Worm (Caenorhabditis elegans) whole organism, young adult: ENCODE data around the gene C33G8.13.

ENCODE experiments used
- B0035.1 ChIP-seq: sonication (generic microtip); optimal IDR thresholded peaks from 2 replicates; lab custom pipeline; 2016; ENCODE audit warnings: missing genetic modification characterization, mild to moderate bottlenecking, missing compliant biosample characterization, missing genotype, missing genetic modification reagents
- D2030.7 ChIP-seq: fragments of 200-800 bp; sonication (Bioruptor generic); IDR thresholded peaks from 2 replicates; pipeline ENCODE4 v1.3.6; 2022; ENCODE audit warnings: missing genetic modification reagents, missing genetic modification characterization, missing compliant biosample characterization
- F10E7.11 ChIP-seq: sonication (generic microtip); optimal IDR thresholded peaks from 2 replicates; lab custom pipeline; 2017; ENCODE audit warnings: mild to moderate bottlenecking, missing genetic modification characterization, moderate library complexity, missing compliant biosample characterization
- F52B5.7 ChIP-seq: sonication (generic microtip); optimal IDR thresholded peaks from 2 replicates; lab custom pipeline; 2016; ENCODE audit warnings: mild to moderate bottlenecking, missing genetic modification characterization, missing compliant biosample characterization
- T26A5.8 ChIP-seq: sonication (generic microtip); optimal IDR thresholded peaks from 2 replicates; lab custom pipeline; 2016; ENCODE audit warnings: missing genetic modification characterization, missing compliant biosample characterization
- Y79H2A.3 ChIP-seq: fragments of 200-800 bp; sonication (Bioruptor generic); conservative IDR thresholded peaks from 2 replicates; pipeline ENCODE4 v1.3.6; 2022; ENCODE audit warnings: missing genetic modification reagents, missing genetic modification characterization, missing compliant biosample characterization
- ZK185.1 ChIP-seq: sonication (generic microtip); optimal IDR thresholded peaks from 2 replicates; lab custom pipeline; 2016; ENCODE audit warnings: mild to moderate bottlenecking, missing genetic modification characterization, missing compliant biosample characterization; ENCODE audit not compliant: poor library complexity, severe bottlenecking
- ama-1 ChIP-seq, 3 experiments: fragments of 150-350 bp in 1 of 3; sonication (generic microtip) in 2 of 3; optimal IDR thresholded peaks; 2 replicates each; lab custom pipeline; 2014 to 2018; ENCODE audit warnings: missing biosample characterization in 2 of 3, missing genetic modification characterization in 2 of 3, missing genetic modification reagents in 2 of 3
- aptf-2 ChIP-seq: fragments of 200-800 bp; sonication (Bioruptor generic); conservative IDR thresholded peaks from 2 replicates; pipeline ENCODE4 v1.3.6; 2022; ENCODE audit warnings: missing genetic modification reagents, missing genetic modification characterization, missing compliant biosample characterization
- aptf-3 ChIP-seq: fragments of 200-800 bp; sonication (Bioruptor generic); IDR thresholded peaks from 2 replicates; pipeline ENCODE4 v1.3.6; 2022; ENCODE audit warnings: missing genetic modification characterization, missing compliant biosample characterization
- atf-7 ChIP-seq: sonication (generic microtip); optimal IDR thresholded peaks from 2 replicates; lab custom pipeline; 2017; ENCODE audit warnings: mild to moderate bottlenecking, missing genetic modification characterization, missing compliant biosample characterization
- attf-3 ChIP-seq: fragments of 200-800 bp; sonication (Bioruptor generic); conservative IDR thresholded peaks from 2 replicates; pipeline ENCODE4 v1.3.6; 2022; ENCODE audit warnings: missing genetic modification reagents, missing genetic modification characterization, missing compliant biosample characterization
- attf-5 ChIP-seq: fragments of 200-800 bp; sonication (Bioruptor generic); optimal IDR thresholded peaks from 2 replicates; lab custom pipeline; 2018; ENCODE audit warnings: mild to moderate bottlenecking, missing genetic modification characterization, missing compliant biosample characterization
- ceh-100 ChIP-seq: fragments of 200-800 bp; sonication (Bioruptor generic); IDR thresholded peaks from 2 replicates; pipeline ENCODE4 v1.3.6; 2022; ENCODE audit warnings: missing genetic modification reagents, missing genetic modification characterization, missing compliant biosample characterization
- ceh-40 ChIP-seq: fragments of 200-800 bp; sonication (Bioruptor generic); IDR thresholded peaks from 2 replicates; pipeline ENCODE4 v1.3.6; 2022; ENCODE audit warnings: missing genetic modification characterization, missing compliant biosample characterization
- ceh-79 ChIP-seq: sonication (generic microtip); optimal IDR thresholded peaks from 2 replicates; lab custom pipeline; 2017; ENCODE audit warnings: mild to moderate bottlenecking, missing genetic modification characterization, missing compliant biosample characterization
- ceh-91 ChIP-seq: fragments of 200-800 bp; sonication (Bioruptor generic); IDR thresholded peaks from 2 replicates; pipeline ENCODE4 v1.3.6; 2022; ENCODE audit warnings: missing genetic modification reagents, missing genetic modification characterization, missing compliant biosample characterization
- dpff-1 ChIP-seq: sonication (generic microtip); optimal IDR thresholded peaks from 2 replicates; lab custom pipeline; 2017; ENCODE audit warnings: mild to moderate bottlenecking, missing genetic modification characterization, missing compliant biosample characterization
- efl-1 ChIP-seq: fragments of 150-350 bp; optimal IDR thresholded peaks from 2 replicates; lab custom pipeline; 2014; ENCODE audit warnings: missing biosample characterization, missing genetic modification reagents, missing genetic modification characterization
- gei-17 ChIP-seq: fragments of 200-800 bp; sonication (Bioruptor generic); optimal IDR thresholded peaks from 2 replicates; lab custom pipeline; 2018; ENCODE audit warnings: mild to moderate bottlenecking, missing genetic modification characterization, missing compliant biosample characterization
- hlh-12 ChIP-seq: sonication (generic microtip); optimal IDR thresholded peaks from 2 replicates; lab custom pipeline; 2016; ENCODE audit warnings: missing genetic modification characterization, missing compliant biosample characterization
- hmg-1.2 ChIP-seq: fragments of 200-800 bp; sonication (Bioruptor generic); IDR thresholded peaks from 2 replicates; pipeline ENCODE4 v1.3.6; 2022; ENCODE audit warnings: missing genetic modification reagents, missing genetic modification characterization, missing compliant biosample characterization
- hrde-1 ChIP-seq: sonication (generic microtip); optimal IDR thresholded peaks from 2 replicates; lab custom pipeline; 2016; ENCODE audit warnings: missing genetic modification characterization, mild to moderate bottlenecking, missing compliant biosample characterization, moderate library complexity, missing genotype, missing genetic modification reagents, borderline replicate concordance
- hsf-1 ChIP-seq: fragments of 200-800 bp; sonication (Bioruptor generic); IDR thresholded peaks from 2 replicates; pipeline ENCODE4 v1.3.6; 2022; ENCODE audit warnings: missing genetic modification reagents, missing genetic modification characterization, missing compliant biosample characterization
- let-526 ChIP-seq: fragments of 200-800 bp; sonication (Bioruptor generic); IDR thresholded peaks from 2 replicates; pipeline ENCODE4 v1.3.6; 2022; ENCODE audit warnings: missing genetic modification reagents, missing genetic modification characterization, missing compliant biosample characterization
- lin-26 ChIP-seq: fragments of 200-800 bp; sonication (Bioruptor generic); IDR thresholded peaks from 2 replicates; pipeline ENCODE4 v1.3.6; 2022; ENCODE audit warnings: missing genetic modification reagents, missing genetic modification characterization, missing compliant biosample characterization
- lir-1 ChIP-seq: fragments of 200-800 bp; sonication (Bioruptor generic); conservative IDR thresholded peaks from 2 replicates; pipeline ENCODE4 v1.3.6; 2022; ENCODE audit warnings: missing genetic modification reagents, missing genetic modification characterization, missing compliant biosample characterization
- lsy-27 ChIP-seq: sonication (generic microtip); optimal IDR thresholded peaks from 2 replicates; lab custom pipeline; 2017; ENCODE audit warnings: missing genetic modification characterization, mild to moderate bottlenecking, missing compliant biosample characterization, antibody characterized with exemption, missing genotype, borderline replicate concordance; ENCODE audit not compliant: insufficient read depth
- madf-3 ChIP-seq: fragments of 200-800 bp; sonication (Bioruptor generic); IDR thresholded peaks from 2 replicates; pipeline ENCODE4 v1.3.6; 2022; ENCODE audit warnings: missing genetic modification reagents, missing genetic modification characterization, missing compliant biosample characterization
- madf-8 ChIP-seq: fragments of 200-800 bp; sonication (Bioruptor generic); conservative IDR thresholded peaks from 2 replicates; pipeline ENCODE4 v1.3.6; 2022; ENCODE audit warnings: missing genetic modification reagents, missing genetic modification characterization, missing compliant biosample characterization
- mcd-1 ChIP-seq: fragments of 200-800 bp; sonication (Bioruptor generic); IDR thresholded peaks from 2 replicates; pipeline ENCODE4 v1.3.6; 2022; ENCODE audit warnings: missing genetic modification reagents, missing genetic modification characterization, missing compliant biosample characterization
- mes-4 ChIP-seq: sonication (generic microtip); optimal IDR thresholded peaks from 2 replicates; lab custom pipeline; 2016; ENCODE audit warnings: missing genotype, missing genetic modification characterization, missing compliant biosample characterization
- mxl-1 ChIP-seq: sonication (generic microtip); optimal IDR thresholded peaks from 2 replicates; lab custom pipeline; 2016; ENCODE audit warnings: missing genetic modification characterization, missing compliant biosample characterization
- nfya-1 ChIP-seq: sonication (generic microtip); optimal IDR thresholded peaks from 2 replicates; lab custom pipeline; 2017; ENCODE audit warnings: antibody characterized with exemption, missing compliant biosample characterization, missing genetic modification characterization, borderline replicate concordance; ENCODE audit not compliant: insufficient read depth
- nfya-2 ChIP-seq: fragments of 200-800 bp; sonication (Bioruptor generic); IDR thresholded peaks from 2 replicates; pipeline ENCODE4 v1.3.6; 2022; ENCODE audit warnings: missing genetic modification reagents, missing genetic modification characterization, missing compliant biosample characterization
- nfyb-1 ChIP-seq: fragments of 200-800 bp; sonication (Bioruptor generic); IDR thresholded peaks from 2 replicates; pipeline ENCODE4 v1.3.6; 2022; ENCODE audit warnings: missing genetic modification reagents, missing genetic modification characterization, missing compliant biosample characterization
- nhr-179 ChIP-seq: sonication (generic microtip); optimal IDR thresholded peaks from 2 replicates; lab custom pipeline; 2016; ENCODE audit warnings: mild to moderate bottlenecking, missing genetic modification characterization, missing compliant biosample characterization
- nhr-27 ChIP-seq: fragments of 200-800 bp; sonication (Bioruptor generic); optimal IDR thresholded peaks from 2 replicates; lab custom pipeline; 2018; ENCODE audit warnings: mild to moderate bottlenecking, missing genetic modification characterization, moderate library complexity, missing compliant biosample characterization
- pbrm-1 ChIP-seq: fragments of 200-800 bp; sonication (Bioruptor generic); IDR thresholded peaks from 2 replicates; pipeline ENCODE4 v1.3.6; 2022; ENCODE audit warnings: missing genetic modification reagents, missing genetic modification characterization, missing compliant biosample characterization
- sdz-38 ChIP-seq: sonication (generic microtip); optimal IDR thresholded peaks from 2 replicates; lab custom pipeline; 2016; ENCODE audit warnings: missing genotype, missing genetic modification characterization, missing compliant biosample characterization
- sea-2 ChIP-seq: fragments of 200-800 bp; sonication (Bioruptor generic); IDR thresholded peaks from 2 replicates; pipeline ENCODE4 v1.3.6; 2022; ENCODE audit warnings: missing genetic modification characterization, missing compliant biosample characterization
- snpc-1.3 ChIP-seq: sonication (generic microtip); optimal IDR thresholded peaks from 2 replicates; lab custom pipeline; 2017; ENCODE audit warnings: missing genetic modification characterization, mild to moderate bottlenecking, missing compliant biosample characterization, antibody characterized with exemption, moderate library complexity, missing genotype, missing genetic modification reagents; ENCODE audit not compliant: insufficient read depth
- somi-1 ChIP-seq: fragments of 200-800 bp; sonication (Bioruptor generic); optimal IDR thresholded peaks from 2 replicates; lab custom pipeline; 2018; ENCODE audit warnings: mild to moderate bottlenecking, missing genetic modification characterization, missing compliant biosample characterization
- sptf-2 ChIP-seq: fragments of 200-800 bp; sonication (Bioruptor generic); optimal IDR thresholded peaks from 2 replicates; lab custom pipeline; 2018; ENCODE audit warnings: mild to moderate bottlenecking, missing genetic modification characterization, missing compliant biosample characterization
- unc-130 ChIP-seq: sonication (generic microtip); optimal IDR thresholded peaks from 2 replicates; lab custom pipeline; 2016; ENCODE audit warnings: missing genetic modification reagents, missing genetic modification characterization, missing compliant biosample characterization
- xnd-1 ChIP-seq: sonication (generic microtip); optimal IDR thresholded peaks from 2 replicates; lab custom pipeline; 2016; ENCODE audit warnings: missing genotype, missing genetic modification reagents, missing genetic modification characterization, missing compliant biosample characterization
- ztf-25 ChIP-seq: fragments of 200-800 bp; sonication (Bioruptor generic); IDR thresholded peaks from 2 replicates; pipeline ENCODE4 v1.3.6; 2022; ENCODE audit warnings: missing genetic modification reagents, missing genetic modification characterization, missing compliant biosample characterization
- ztf-6 ChIP-seq: fragments of 200-800 bp; sonication (Bioruptor generic); IDR thresholded peaks from 2 replicates; pipeline ENCODE4 v1.3.6; 2022; ENCODE audit warnings: missing genetic modification reagents, missing genetic modification characterization, missing compliant biosample characterization

C33G8.13 gene

DNA sequence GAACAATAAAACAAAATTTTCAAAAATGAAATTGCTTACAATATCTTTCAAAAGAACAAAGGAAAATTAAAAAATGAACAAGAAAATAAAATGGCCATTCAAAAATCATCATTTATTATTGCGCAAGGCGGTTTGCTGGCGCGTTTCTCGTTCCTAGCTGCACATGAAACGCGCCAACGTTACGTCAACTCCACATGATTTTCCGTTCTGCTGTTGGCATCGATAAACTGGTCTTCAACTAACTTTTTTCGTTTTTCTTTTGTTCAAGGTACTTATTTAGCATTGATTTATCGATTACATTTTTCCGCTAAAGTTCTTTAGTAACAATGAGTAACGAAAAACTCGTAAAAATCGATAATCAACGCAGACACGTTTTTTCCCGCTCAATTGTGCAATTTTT is 44.6 kb upstream of the C33G8.13 start, which contains the start of the genes Y57E12AL.6 and Y57E12AL.1 (continued):
- TF ChIP-seq attf-3 (GFP tag; lab: Robert Waterston, UW) (peak; percentile 51; the same call in 1 of the 2 replicates), B0035.1 (tag; lab: Kevin White, UChicago) (no peak), sptf-2 (GFP tag; lab: Kevin White, UChicago) (no peak), madf-3 (peak; percentile 72), ceh-79 (tag; lab: Kevin White, UChicago) (no peak), hrde-1 (no peak), sdz-38 (tag; lab: Kevin White, UChicago) (no peak), nhr-27 (tag; lab: Kevin White, UChicago) (no peak), gei-17 (GFP tag; lab: Kevin White, UChicago) (peak; percentile 35), hsf-1 (no peak), attf-5 (GFP tag; lab: Kevin White, UChicago) (peak; percentile 84), hlh-12 (tag; lab: Kevin White, UChicago) (no peak), atf-7 (peak; percentile 33), lir-1 (GFP tag; lab: Robert Waterston, UW) (0 out of 2 replicates have a peak, but pooled peaks have one; percentile 24), Y79H2A.3 (GFP tag; lab: Robert Waterston, UW) (no peak), mcd-1 (GFP tag; lab: Robert Waterston, UW) (peak; percentile 80), T26A5.8 (no peak), dpff-1 (no peak), madf-8 (GFP tag; lab: Robert Waterston, UW) (no peak; the same call in 1 of the 2 replicates), ztf-6 (GFP tag; lab: Robert Waterston, UW) (no peak), pbrm-1 (peak; percentile 46; the same call in 1 of the 2 replicates), ama-1 (optimal IDR thresholded peaks at IDR 0.05; lab: Kevin White, UChicago) (no peak), ama-1 (GFP tag; optimal IDR thresholded peaks at IDR 0.05; lab: Kevin White, UChicago) (no peak), hmg-1.2 (GFP tag; lab: Robert Waterston, UW) (peak; percentile 43; the same call in 1 of the 2 replicates), lsy-27 (no peak), lin-26 (GFP tag; lab: Robert Waterston, UW) (no peak), unc-130 (GFP tag; lab: Kevin White, UChicago) (no peak), ceh-100 (GFP tag; lab: Robert Waterston, UW) (0 out of 2 replicates have a peak, but pooled peaks have one; percentile 11), xnd-1 (tag; lab: Kevin White, UChicago) (peak; percentile 22), mxl-1 (tag; lab: Kevin White, UChicago) (no peak), ceh-40 (GFP tag; lab: Robert Waterston, UW) (no peak), nfyb-1 (0 out of 2 replicates have a peak, but pooled peaks have one; percentile 38), aptf-2 (GFP tag; lab: Robert Waterston, UW) (no peak), nfya-1 (tag; lab: Kevin White, UChicago) (no peak), efl-1 (GFP tag; lab: Kevin White, UChicago) (peak; percentile 55), nfya-2 (no peak), F52B5.7 (no peak), sea-2 (GFP tag; lab: Robert Waterston, UW) (no peak), F10E7.11 (tag; lab: Kevin White, UChicago) (no peak), ztf-25 (no peak), let-526 (GFP tag; lab: Robert Waterston, UW) (no peak), somi-1 (GFP tag; lab: Kevin White, UChicago) (peak; percentile 66), D2030.7 (GFP tag; lab: Robert Waterston, UW) (peak; percentile 65), nhr-179 (tag; lab: Kevin White, UChicago) (no peak), mes-4 (tag; lab: Kevin White, UChicago) (no peak), ceh-91 (GFP tag; lab: Robert Waterston, UW) (no peak), ZK185.1 (tag; lab: Kevin White, UChicago) (peak; percentile 78), snpc-1.3 (peak; percentile 25), aptf-3 (no peak)
